Fruit fly (Drosophila melanogaster): ENCODE measurements around the gene Sgs3.

Sgs3 gene

dm6 chr3L:11484483-11484882 lies 27.5 kb upstream of the Sgs3 start (continued):
- TF ChIP-seq cg (GFP tag; optimal IDR thresholded peaks at IDR 0.05) (no peak), Ssrp (tag; optimal IDR thresholded peaks at IDR 0.05) (no peak), Gug (GFP tag; IDR thresholded peaks at IDR 0.05) (no peak), CG6254 (GFP tag; optimal IDR thresholded peaks at IDR 0.05) (peak; percentile 17), Aef1 (GFP tag; IDR thresholded peaks at IDR 0.05) (no peak), CG2678 (tag; optimal IDR thresholded peaks at IDR 0.05) (peak; percentile 62), CG14441 (GFP tag; IDR thresholded peaks at IDR 0.05) (peak; percentile 48), Hr51 (GFP tag; optimal IDR thresholded peaks at IDR 0.05) (peak in 1 of 2 experiments; percentile 33), CG16863 (GFP tag; optimal IDR thresholded peaks at IDR 0.05) (no peak), Ets65A (GFP tag) (peak; percentile 33), luna (GFP tag; optimal IDR thresholded peaks at IDR 0.05) (no peak), CG15514 (GFP tag; optimal IDR thresholded peaks at IDR 0.05) (no peak), Blimp-1 (GFP tag; optimal IDR thresholded peaks at IDR 0.05) (peak; percentile 59), CG17912 (GFP tag; optimal IDR thresholded peaks at IDR 0.05) (no peak), Oli (tag; optimal IDR thresholded peaks at IDR 0.05) (peak; percentile 19), p53 (GFP tag; optimal IDR thresholded peaks at IDR 0.05) (no peak), cas (GFP tag; IDR thresholded peaks at IDR 0.05) (no peak), CG7839 (tag; optimal IDR thresholded peaks at IDR 0.05) (peak; percentile 35), jigr1 (GFP tag; IDR thresholded peaks at IDR 0.05) (no peak), CG18011 (GFP tag; optimal IDR thresholded peaks at IDR 0.05) (no peak), Nf-YC (tag; optimal IDR thresholded peaks at IDR 0.05) (no peak), ATbp (GFP tag; optimal IDR thresholded peaks at IDR 0.05) (peak; percentile 10), ara (GFP tag; IDR thresholded peaks at IDR 0.05) (peak; percentile 7; the same call in 1 of the 2 replicates), CG12744 (GFP tag; optimal IDR thresholded peaks at IDR 0.05) (no peak), pan (optimal IDR thresholded peaks at IDR 0.05) (no peak), pan (GFP tag; optimal IDR thresholded peaks at IDR 0.05 in 1 of 2, IDR thresholded peaks at IDR 0.05 in 1 of 2) (peak in 1 of 2 experiments; percentile 44), hkb (optimal IDR thresholded peaks at IDR 0.05) (no peak), hkb (GFP tag; IDR thresholded peaks at IDR 0.05) (peak; percentile 6; the same call in 1 of the 2 replicates), sens (GFP tag) (peak; percentile 73), Eip74EF (GFP tag; optimal IDR thresholded peaks at IDR 0.05) (peak in 1 of 2 experiments; percentile 33), C15 (GFP tag; IDR thresholded peaks at IDR 0.05) (no peak), CG1603 (tag; optimal IDR thresholded peaks at IDR 0.05) (no peak), zen (tag; optimal IDR thresholded peaks at IDR 0.05) (no peak), CG9817 (tag; optimal IDR thresholded peaks at IDR 0.05) (no peak), stc (GFP tag; IDR thresholded peaks at IDR 0.05) (no peak), CG6654 (GFP tag; optimal IDR thresholded peaks at IDR 0.05) (no peak), grau (tag; optimal IDR thresholded peaks at IDR 0.05) (peak; percentile 6), peb (GFP tag; IDR thresholded peaks at IDR 0.05) (no peak), HmgZ (tag; optimal IDR thresholded peaks at IDR 0.05) (no peak), CG11085 (GFP tag; IDR thresholded peaks at IDR 0.05) (no peak), CG7271 (tag; optimal IDR thresholded peaks at IDR 0.05) (no peak), scrt (GFP tag; optimal IDR thresholded peaks at IDR 0.05) (peak; percentile 17), nau (GFP tag; optimal IDR thresholded peaks at IDR 0.05) (peak; percentile 2), Dip2 (GFP tag; IDR thresholded peaks at IDR 0.05) (no peak), CG6813 (GFP tag; optimal IDR thresholded peaks at IDR 0.05) (peak; percentile 20), Sox102F (GFP tag; optimal IDR thresholded peaks at IDR 0.05) (peak; percentile 19), corto (GFP tag; optimal IDR thresholded peaks at IDR 0.05) (no peak), esg (GFP tag; conservative IDR thresholded peaks at IDR 0.05) (0 out of 2 replicates have a peak, but pooled peaks have one; percentile 5), Bgb (GFP tag; IDR thresholded peaks at IDR 0.05; ENCODE audit: partially characterized antibody) (no peak), CG17829 (tag; optimal IDR thresholded peaks at IDR 0.05) (peak; percentile 33), lilli (GFP tag; optimal IDR thresholded peaks at IDR 0.05) (no peak)

Measured in whole organism, embryonic.